Worm (Caenorhabditis elegans) whole organism, young adult: ENCODE data around the gene mip-2.

Source experiments
- B0261.1 ChIP-seq: sonication (generic microtip); optimal IDR thresholded peaks from 2 replicates; lab custom pipeline; 2016; ENCODE audit warnings: mild to moderate bottlenecking, missing genetic modification characterization, moderate library complexity, missing compliant biosample characterization
- F10E7.11 ChIP-seq: sonication (generic microtip); optimal IDR thresholded peaks from 2 replicates; lab custom pipeline; 2017; ENCODE audit warnings: mild to moderate bottlenecking, missing genetic modification characterization, moderate library complexity, missing compliant biosample characterization
- F33H1.4 ChIP-seq: fragments of 200-800 bp; sonication (Bioruptor generic); IDR thresholded peaks from 2 replicates; pipeline ENCODE4 v1.3.6; 2022; ENCODE audit warnings: missing genetic modification reagents, missing genetic modification characterization, missing compliant biosample characterization
- F49E8.2 ChIP-seq: sonication (generic microtip); optimal IDR thresholded peaks from 3 replicates; lab custom pipeline; 2017; ENCODE audit warnings: missing genetic modification characterization, mild to moderate bottlenecking, missing compliant biosample characterization, antibody characterized with exemption, moderate library complexity; ENCODE audit not compliant: insufficient read depth
- K12H6.12 ChIP-seq: fragments of 200-800 bp; sonication (Bioruptor generic); optimal IDR thresholded peaks from 2 replicates; lab custom pipeline; 2018; ENCODE audit warnings: mild to moderate bottlenecking, missing genetic modification characterization, missing compliant biosample characterization
- Y79H2A.3 ChIP-seq: fragments of 200-800 bp; sonication (Bioruptor generic); conservative IDR thresholded peaks from 2 replicates; pipeline ENCODE4 v1.3.6; 2022; ENCODE audit warnings: missing genetic modification reagents, missing genetic modification characterization, missing compliant biosample characterization
- Y95B8A.8 ChIP-seq: fragments of 200-800 bp; sonication (Bioruptor generic); IDR thresholded peaks from 2 replicates; pipeline ENCODE4 v1.3.6; 2022; ENCODE audit warnings: missing genetic modification reagents, missing genetic modification characterization, missing compliant biosample characterization
- ZK185.1 ChIP-seq: sonication (generic microtip); optimal IDR thresholded peaks from 2 replicates; lab custom pipeline; 2016; ENCODE audit warnings: mild to moderate bottlenecking, missing genetic modification characterization, missing compliant biosample characterization; ENCODE audit not compliant: poor library complexity, severe bottlenecking
- aptf-3 ChIP-seq: fragments of 200-800 bp; sonication (Bioruptor generic); IDR thresholded peaks from 2 replicates; pipeline ENCODE4 v1.3.6; 2022; ENCODE audit warnings: missing genetic modification characterization, missing compliant biosample characterization
- attf-3 ChIP-seq: fragments of 200-800 bp; sonication (Bioruptor generic); conservative IDR thresholded peaks from 2 replicates; pipeline ENCODE4 v1.3.6; 2022; ENCODE audit warnings: missing genetic modification reagents, missing genetic modification characterization, missing compliant biosample characterization
- attf-6 ChIP-seq: fragments of 200-800 bp; sonication (Bioruptor generic); IDR thresholded peaks from 2 replicates; pipeline ENCODE4 v1.3.6; 2022; ENCODE audit warnings: missing genetic modification reagents, missing genetic modification characterization, missing compliant biosample characterization
- bed-2 ChIP-seq: fragments of 200-800 bp; sonication (Bioruptor generic); IDR thresholded peaks from 2 replicates; pipeline ENCODE4 v1.3.6; 2022; ENCODE audit warnings: missing genetic modification reagents, missing genetic modification characterization, missing compliant biosample characterization
- ceh-40 ChIP-seq: fragments of 200-800 bp; sonication (Bioruptor generic); IDR thresholded peaks from 2 replicates; pipeline ENCODE4 v1.3.6; 2022; ENCODE audit warnings: missing genetic modification characterization, missing compliant biosample characterization
- ekl-4 ChIP-seq: fragments of 200-800 bp; sonication (Bioruptor generic); IDR thresholded peaks from 2 replicates; pipeline ENCODE4 v1.3.6; 2022; ENCODE audit warnings: missing genetic modification reagents, missing genetic modification characterization, missing compliant biosample characterization
- gei-17 ChIP-seq: fragments of 200-800 bp; sonication (Bioruptor generic); optimal IDR thresholded peaks from 2 replicates; lab custom pipeline; 2018; ENCODE audit warnings: mild to moderate bottlenecking, missing genetic modification characterization, missing compliant biosample characterization
- hlh-26 ChIP-seq: fragments of 200-800 bp; sonication (Bioruptor generic); conservative IDR thresholded peaks from 2 replicates; pipeline ENCODE4 v1.3.6; 2022; ENCODE audit warnings: missing genetic modification reagents, missing genetic modification characterization, missing compliant biosample characterization
- hmg-1.2 ChIP-seq: fragments of 200-800 bp; sonication (Bioruptor generic); IDR thresholded peaks from 2 replicates; pipeline ENCODE4 v1.3.6; 2022; ENCODE audit warnings: missing genetic modification reagents, missing genetic modification characterization, missing compliant biosample characterization
- hrde-1 ChIP-seq: sonication (generic microtip); optimal IDR thresholded peaks from 2 replicates; lab custom pipeline; 2016; ENCODE audit warnings: missing genetic modification characterization, mild to moderate bottlenecking, missing compliant biosample characterization, moderate library complexity, missing genotype, missing genetic modification reagents, borderline replicate concordance
- let-526 ChIP-seq: fragments of 200-800 bp; sonication (Bioruptor generic); IDR thresholded peaks from 2 replicates; pipeline ENCODE4 v1.3.6; 2022; ENCODE audit warnings: missing genetic modification reagents, missing genetic modification characterization, missing compliant biosample characterization
- lin-35 ChIP-seq, 3 experiments: fragments of 150-350 bp in 2 of 3; sonication (generic microtip) in 1 of 3; optimal IDR thresholded peaks; 2 replicates each; lab custom pipeline; 2014 to 2018; ENCODE audit warnings: missing biosample characterization in 3 of 3, missing genetic modification characterization in 3 of 3, missing genetic modification reagents in 3 of 3
- madf-8 ChIP-seq: fragments of 200-800 bp; sonication (Bioruptor generic); conservative IDR thresholded peaks from 2 replicates; pipeline ENCODE4 v1.3.6; 2022; ENCODE audit warnings: missing genetic modification reagents, missing genetic modification characterization, missing compliant biosample characterization
- mxl-1 ChIP-seq: sonication (generic microtip); optimal IDR thresholded peaks from 2 replicates; lab custom pipeline; 2016; ENCODE audit warnings: missing genetic modification characterization, missing compliant biosample characterization
- nfyb-1 ChIP-seq: fragments of 200-800 bp; sonication (Bioruptor generic); IDR thresholded peaks from 2 replicates; pipeline ENCODE4 v1.3.6; 2022; ENCODE audit warnings: missing genetic modification reagents, missing genetic modification characterization, missing compliant biosample characterization
- pbrm-1 ChIP-seq: fragments of 200-800 bp; sonication (Bioruptor generic); IDR thresholded peaks from 2 replicates; pipeline ENCODE4 v1.3.6; 2022; ENCODE audit warnings: missing genetic modification reagents, missing genetic modification characterization, missing compliant biosample characterization
- pha-4 ChIP-seq: fragments of 150-350 bp; sonication (generic microtip); optimal IDR thresholded peaks from 2 replicates; lab custom pipeline; 2014; ENCODE audit warnings: missing biosample characterization, missing genetic modification reagents, missing genetic modification characterization
- repo-1 ChIP-seq: sonication (generic microtip); optimal IDR thresholded peaks from 2 replicates; lab custom pipeline; 2017; ENCODE audit warnings: mild to moderate bottlenecking, missing genetic modification characterization, missing compliant biosample characterization
- sdz-38 ChIP-seq: sonication (generic microtip); optimal IDR thresholded peaks from 2 replicates; lab custom pipeline; 2016; ENCODE audit warnings: missing genotype, missing genetic modification characterization, missing compliant biosample characterization
- snpc-1.3 ChIP-seq: sonication (generic microtip); optimal IDR thresholded peaks from 2 replicates; lab custom pipeline; 2017; ENCODE audit warnings: missing genetic modification characterization, mild to moderate bottlenecking, missing compliant biosample characterization, antibody characterized with exemption, moderate library complexity, missing genotype, missing genetic modification reagents; ENCODE audit not compliant: insufficient read depth
- tbx-9 ChIP-seq: sonication (generic microtip); optimal IDR thresholded peaks from 2 replicates; lab custom pipeline; 2016; ENCODE audit warnings: borderline replicate concordance, missing genetic modification characterization, inconsistent platforms, missing compliant biosample characterization
- unc-62 ChIP-seq: fragments of 150-350 bp; optimal IDR thresholded peaks from 2 replicates; lab custom pipeline; 2014; ENCODE audit warnings: missing biosample characterization, missing genetic modification reagents, missing genetic modification characterization
- zfh-2 ChIP-seq: fragments of 200-800 bp; sonication (Bioruptor generic); conservative IDR thresholded peaks from 2 replicates; pipeline ENCODE4 v1.3.6; 2022; ENCODE audit warnings: missing genetic modification reagents, missing genetic modification characterization, missing compliant biosample characterization
- zim-3 ChIP-seq: sonication (generic microtip); optimal IDR thresholded peaks from 2 replicates; lab custom pipeline; 2017; ENCODE audit warnings: mild to moderate bottlenecking, missing genetic modification characterization, moderate library complexity, missing compliant biosample characterization
- ztf-26 ChIP-seq: sonication (generic microtip); optimal IDR thresholded peaks from 2 replicates; lab custom pipeline; 2017; ENCODE audit warnings: missing genetic modification characterization, missing compliant biosample characterization
- ztf-3 ChIP-seq: fragments of 200-800 bp; sonication (Bioruptor generic); optimal IDR thresholded peaks from 2 replicates; lab custom pipeline; 2018; ENCODE audit warnings: mild to moderate bottlenecking, missing genetic modification characterization, missing compliant biosample characterization

mip-2 gene

ce11 chrV:13703960-13704359 is 32.2 kb upstream of the mip-2 start, which contains the start of gene T01D3.3:
T01D3.3 (plus strand) TSS chrV:13704271.
- TF ChIP-seq K12H6.12 (tag; lab: Kevin White, UChicago), result no peak
- TF ChIP-seq bed-2 (GFP tag; lab: Robert Waterston, UW), result no peak
- no peak for TF ChIP-seq Y95B8A.8 (GFP tag; lab: Robert Waterston, UW)
- no peak for TF ChIP-seq Y79H2A.3 (GFP tag; lab: Robert Waterston, UW)
- TF ChIP-seq sdz-38 (tag; lab: Kevin White, UChicago), result no peak

DNA sequence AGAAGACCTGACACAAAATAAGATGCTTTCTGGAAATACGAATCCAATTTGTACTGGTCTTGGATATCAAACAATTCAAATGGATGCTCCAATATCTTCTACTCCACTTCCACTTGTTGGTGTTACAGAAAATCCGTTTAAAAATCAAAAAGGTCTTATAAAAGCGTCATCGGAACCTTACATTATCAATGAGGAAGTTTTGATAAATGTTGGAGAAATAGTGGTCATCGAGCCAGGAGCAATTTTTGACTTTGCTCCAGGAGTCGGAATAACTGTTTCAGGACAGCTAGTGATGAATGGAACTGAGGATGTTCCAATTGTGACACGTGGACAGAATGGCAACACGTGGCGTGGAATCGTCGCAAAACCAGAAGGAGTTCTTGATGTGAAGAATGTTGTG is 22.3 kb upstream of the mip-2 start:
- TF ChIP-seq madf-8 (GFP tag; lab: Robert Waterston, UW) (no peak), tbx-9 (tag; lab: Kevin White, UChicago) (no peak), lin-35 (GFP tag; optimal IDR thresholded peaks at IDR 0.05; lab: Kevin White, UChicago) (no peak), let-526 (GFP tag; lab: Robert Waterston, UW) (no peak), nfyb-1 (no peak), ztf-3 (GFP tag; lab: Kevin White, UChicago) (no peak), unc-62 (GFP tag; lab: Kevin White, UChicago) (no peak), attf-6 (GFP tag; lab: Robert Waterston, UW) (no peak), Y95B8A.8 (GFP tag; lab: Robert Waterston, UW) (no peak)

- TF ChIP-seq ekl-4, result no peak
- TF ChIP-seq F49E8.2 (tag; lab: Kevin White, UChicago), result no peak
- no peak for TF ChIP-seq B0261.1
- no peak for TF ChIP-seq repo-1 (tag; lab: Kevin White, UChicago)
- no peak for TF ChIP-seq zfh-2
- no peak for TF ChIP-seq zim-3 (tag; lab: Kevin White, UChicago)
- TF ChIP-seq ztf-26 (tag; lab: Kevin White, UChicago), result no peak
- TF ChIP-seq ZK185.1 (tag; lab: Kevin White, UChicago), result no peak
- TF ChIP-seq mxl-1 (tag; lab: Kevin White, UChicago), result no peak
- no peak for TF ChIP-seq F33H1.4 (GFP tag; lab: Robert Waterston, UW)
- TF ChIP-seq attf-3 (GFP tag; lab: Robert Waterston, UW), result no peak
- TF ChIP-seq pha-4, result no peak
- no peak for TF ChIP-seq hlh-26 (GFP tag; lab: Robert Waterston, UW)
- TF ChIP-seq F10E7.11 (tag; lab: Kevin White, UChicago), result no peak
- TF ChIP-seq ztf-3 (GFP tag; lab: Kevin White, UChicago), result no peak
These were observed 18.5 kb upstream of the mip-2 start for ce11 chrV:13690276-13690675.

- TF ChIP-seq nfyb-1 (no peak), pha-4 (no peak), hmg-1.2 (GFP tag; lab: Robert Waterston, UW) (no peak), aptf-3 (GFP tag; lab: Robert Waterston, UW) (no peak), snpc-1.3 (tag; lab: Kevin White, UChicago) (no peak), hrde-1 (tag; lab: Kevin White, UChicago) (no peak), ceh-40 (GFP tag; lab: Robert Waterston, UW) (no peak), pbrm-1 (GFP tag; lab: Robert Waterston, UW) (no peak), attf-3 (GFP tag; lab: Robert Waterston, UW) (no peak), gei-17 (GFP tag; lab: Kevin White, UChicago) (no peak)
These were observed 17.8 kb upstream of the mip-2 start, which contains the start of gene T01D3.1 for ce11 chrV:13689592-13689991. T01D3.1 (plus strand) TSS chrV:13689892.
